Worm (Caenorhabditis elegans) whole organism, late embryonic: ENCODE data around the gene str-18.

ENCODE experiments used
- C38D4.7 ChIP-seq: fragments of 200-800 bp; sonication (Bioruptor generic); optimal IDR thresholded peaks from 2 replicates; lab custom pipeline; 2018; ENCODE audit warnings: mild to moderate bottlenecking, missing genetic modification characterization, moderate library complexity, missing compliant biosample characterization
- Y22D7AL.16 ChIP-seq: sonication (generic microtip); optimal IDR thresholded peaks from 2 replicates; lab custom pipeline; 2016; ENCODE audit warnings: missing genetic modification characterization, missing compliant biosample characterization
- ama-1 ChIP-seq: fragments of 150-350 bp; optimal IDR thresholded peaks from 2 replicates; lab custom pipeline; 2014
- ceh-22 ChIP-seq: sonication (generic microtip); optimal IDR thresholded peaks from 2 replicates; lab custom pipeline; 2017; ENCODE audit warnings: missing biosample characterization, missing genetic modification characterization
- ceh-9 ChIP-seq: sonication (generic microtip); optimal IDR thresholded peaks from 2 replicates; lab custom pipeline; 2016; ENCODE audit warnings: mild to moderate bottlenecking, missing genetic modification characterization, inconsistent platforms, missing compliant biosample characterization
- dmd-4 ChIP-seq: sonication (generic microtip); optimal IDR thresholded peaks from 2 replicates; lab custom pipeline; 2016; ENCODE audit warnings: borderline replicate concordance, missing genetic modification characterization, missing compliant biosample characterization
- elt-4 ChIP-seq: sonication (generic microtip); optimal IDR thresholded peaks from 2 replicates; lab custom pipeline; 2016; ENCODE audit warnings: missing genetic modification characterization, missing compliant biosample characterization
- ets-4 ChIP-seq: sonication (generic microtip); optimal IDR thresholded peaks from 2 replicates; lab custom pipeline; 2016; ENCODE audit warnings: missing genetic modification characterization, missing compliant biosample characterization
- nfya-1 ChIP-seq: sonication (generic microtip); optimal IDR thresholded peaks from 2 replicates; lab custom pipeline; 2017; ENCODE audit warnings: missing genetic modification characterization, mild to moderate bottlenecking, missing compliant biosample characterization, antibody characterized with exemption, moderate library complexity
- pqm-1 ChIP-seq: sonication (generic microtip); optimal IDR thresholded peaks from 2 replicates; lab custom pipeline; 2016; ENCODE audit warnings: missing genetic modification characterization, missing compliant biosample characterization
- unc-55 ChIP-seq: sonication (generic microtip); optimal IDR thresholded peaks from 2 replicates; lab custom pipeline; 2017; ENCODE audit warnings: missing biosample characterization, missing genetic modification reagents, missing genetic modification characterization
- unc-86 ChIP-seq: sonication (generic microtip); optimal IDR thresholded peaks from 2 replicates; lab custom pipeline; 2016; ENCODE audit warnings: missing genetic modification characterization, missing compliant biosample characterization
- zip-5 ChIP-seq: sonication (generic microtip); optimal IDR thresholded peaks from 2 replicates; lab custom pipeline; 2016; ENCODE audit warnings: missing genetic modification characterization, missing compliant biosample characterization

ce11 chrV:15718562-15718961 lies 23.2 kb downstream of the str-18 start, which contains the start of gene Y6E2A.5:
- TF ChIP-seq unc-55, result no peak
- no peak for TF ChIP-seq unc-86 (tag; lab: Kevin White, UChicago)
- TF ChIP-seq Y22D7AL.16 (tag; lab: Kevin White, UChicago), result no peak
- no peak for TF ChIP-seq ceh-9 (tag; lab: Kevin White, UChicago)
- TF ChIP-seq pqm-1 (tag; lab: Kevin White, UChicago), result no peak
- TF ChIP-seq C38D4.7 (GFP tag; lab: Kevin White, UChicago), result no peak
- TF ChIP-seq dmd-4 (tag; lab: Kevin White, UChicago), result no peak
- no peak for TF ChIP-seq nfya-1
- TF ChIP-seq ama-1 (lab: Kevin White, UChicago), result no peak
- TF ChIP-seq ceh-22 (tag; lab: Kevin White, UChicago), result no peak
- TF ChIP-seq zip-5 (tag; lab: Kevin White, UChicago), result no peak
- no peak for TF ChIP-seq ets-4 (tag; lab: Kevin White, UChicago)
- no peak for TF ChIP-seq elt-4
